Fruit fly (Drosophila melanogaster): Measurements from ENCODE around the gene Nak.

Gene Nak

DNA sequence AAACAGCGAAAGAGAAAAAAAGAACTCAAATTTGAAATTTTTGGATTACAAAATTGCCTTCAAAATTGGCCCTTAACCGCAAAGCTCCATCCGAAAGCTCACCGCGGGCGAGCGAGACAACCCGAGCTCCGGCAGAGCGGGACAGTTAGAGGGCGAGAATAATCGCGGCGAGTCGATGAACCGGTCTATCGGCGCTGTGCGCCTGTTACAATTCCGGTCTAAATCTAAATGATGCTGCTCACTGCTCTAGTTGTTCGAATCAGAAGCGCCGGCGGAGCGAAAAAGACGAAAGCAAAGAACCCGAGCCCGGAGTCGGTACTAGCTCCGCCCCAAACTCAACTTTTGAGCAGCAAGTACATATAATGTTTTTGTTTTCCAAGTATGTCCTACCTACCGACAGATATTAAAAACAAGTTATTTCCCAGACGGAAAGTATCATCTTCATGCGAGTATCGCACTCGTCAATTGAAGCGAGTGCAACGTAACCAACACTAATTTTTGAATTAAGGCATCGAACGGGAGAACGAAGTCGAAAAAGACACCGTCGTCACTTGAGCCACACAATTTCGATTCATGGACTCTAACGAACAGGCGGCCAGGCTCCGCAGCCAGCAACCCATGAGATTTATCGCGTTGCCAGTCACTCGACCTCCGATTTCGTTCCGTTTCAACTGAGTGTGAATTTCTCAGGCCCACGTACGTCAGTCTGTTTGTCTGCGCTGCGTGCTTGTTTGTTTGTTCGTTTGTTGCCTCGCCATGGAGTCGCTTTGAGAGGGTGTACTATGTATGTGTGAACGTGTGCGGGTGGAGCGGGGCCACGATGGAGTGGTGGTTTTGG is 24.1 kb downstream of the Nak start:
- TF ChIP-seq CG12605 (GFP tag; IDR thresholded peaks at IDR 0.05) (no peak), CG13204 (GFP tag; optimal IDR thresholded peaks at IDR 0.05) (peak; percentile 55), EcR (GFP tag; optimal IDR thresholded peaks at IDR 0.05) (peak; percentile 95)

dm6 chr2L:18943797-18944174 is 24.8 kb downstream of the Nak start, which contains the start of gene ssp3:
ssp3 (minus strand) TSS chr2L:18943960.
- no peak for TF ChIP-seq CG12605 (GFP tag; IDR thresholded peaks at IDR 0.05)
- no peak for TF ChIP-seq CG9948 (tag; optimal IDR thresholded peaks at IDR 0.05)
- TF ChIP-seq CG4496 (GFP tag; IDR thresholded peaks at IDR 0.05): no peak

- TF ChIP-seq CG8301 (tag; optimal IDR thresholded peaks at IDR 0.05): no peak
- TF ChIP-seq CG10348 (GFP tag; IDR thresholded peaks at IDR 0.05): no peak
- no peak for TF ChIP-seq Pif1B (GFP tag; optimal IDR thresholded peaks at IDR 0.05)
- no peak for TF ChIP-seq CG34367 (tag; optimal IDR thresholded peaks at IDR 0.05)
- TF ChIP-seq fd96Ca (GFP tag; IDR thresholded peaks at IDR 0.05): no peak
- no peak for TF ChIP-seq CG15710 (tag; optimal IDR thresholded peaks at IDR 0.05)
- TF ChIP-seq EcR (GFP tag; optimal IDR thresholded peaks at IDR 0.05): peak; percentile 2
- no peak for TF ChIP-seq CG17806 (tag; optimal IDR thresholded peaks at IDR 0.05)
- no peak for TF ChIP-seq CG8159 (tag; optimal IDR thresholded peaks at IDR 0.05)
- TF ChIP-seq CG4496 (GFP tag; IDR thresholded peaks at IDR 0.05): no peak
- no peak for TF ChIP-seq D1 (tag; optimal IDR thresholded peaks at IDR 0.05)
- peak; percentile 56 for TF ChIP-seq CG13204 (GFP tag; optimal IDR thresholded peaks at IDR 0.05)
- TF ChIP-seq Pif1A (GFP tag; optimal IDR thresholded peaks at IDR 0.05): no peak
- TF ChIP-seq rn (GFP tag; IDR thresholded peaks at IDR 0.05): no peak
- TF ChIP-seq CG14655 (GFP tag; optimal IDR thresholded peaks at IDR 0.05): no peak
- peak; percentile 29 for TF ChIP-seq gl (tag; optimal IDR thresholded peaks at IDR 0.05)
- TF ChIP-seq CG32121 (GFP tag; IDR thresholded peaks at IDR 0.05): no peak
- no peak for TF ChIP-seq Snoo (tag; optimal IDR thresholded peaks at IDR 0.05)
These were observed 25.2 kb downstream of the Nak start for dm6 chr2L:18943309-18943708.

DNA sequence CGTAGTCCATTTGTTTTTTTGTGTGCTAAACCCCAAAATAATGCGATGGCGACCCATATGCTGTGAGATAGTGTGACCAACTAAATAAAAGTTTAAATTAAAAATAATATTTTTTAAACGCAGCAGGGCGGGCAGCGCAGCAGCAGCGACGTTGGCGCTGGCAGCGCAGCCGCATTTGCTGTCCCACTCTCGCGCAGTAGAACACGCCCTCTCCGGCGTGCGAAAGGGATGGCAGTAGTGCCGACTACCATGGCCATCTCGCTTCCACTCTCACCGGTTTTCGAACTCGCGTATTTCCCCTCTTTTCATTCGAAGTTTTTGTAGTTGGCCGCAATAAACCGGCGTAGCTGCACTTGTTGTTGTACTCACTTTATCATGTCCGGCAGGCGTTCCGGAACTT is 32.5 kb downstream of the Nak start:
- TF ChIP-seq CG32121 (GFP tag; IDR thresholded peaks at IDR 0.05): peak; percentile 58; the same call in 1 of the 2 replicates
- peak; percentile 79 for TF ChIP-seq fd96Ca (GFP tag; IDR thresholded peaks at IDR 0.05)
- TF ChIP-seq CG17806 (tag; optimal IDR thresholded peaks at IDR 0.05): no peak
- TF ChIP-seq D1 (tag; optimal IDR thresholded peaks at IDR 0.05): peak; percentile 50

DNA sequence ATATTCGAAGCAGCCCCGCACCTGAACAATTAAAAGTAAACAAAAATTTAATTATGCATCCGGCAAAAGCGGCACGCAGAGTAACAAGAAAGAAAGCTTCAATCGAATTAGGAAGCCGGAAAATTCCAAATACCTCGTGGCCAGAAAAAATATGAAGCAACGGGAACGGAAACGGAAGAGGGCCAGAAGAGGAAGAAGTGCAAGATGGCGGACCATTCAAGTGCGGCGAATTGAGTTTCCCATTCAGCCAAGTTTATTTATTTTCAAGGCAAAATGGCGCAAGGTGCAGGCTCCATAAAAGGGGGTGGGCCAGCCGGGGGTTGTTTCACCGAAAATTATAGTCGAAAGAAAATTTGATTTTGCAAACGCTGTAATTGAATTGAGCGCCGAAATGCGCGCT is 34.0 kb downstream of the Nak start:
- no peak for TF ChIP-seq CG4496 (GFP tag; IDR thresholded peaks at IDR 0.05)
- no peak for TF ChIP-seq Pif1B (GFP tag; optimal IDR thresholded peaks at IDR 0.05)
- TF ChIP-seq CG8301 (tag; optimal IDR thresholded peaks at IDR 0.05): no peak
- TF ChIP-seq CG14655 (GFP tag; optimal IDR thresholded peaks at IDR 0.05): no peak
- no peak for TF ChIP-seq fd96Ca (GFP tag; IDR thresholded peaks at IDR 0.05)
- TF ChIP-seq Ets98B (GFP tag; IDR thresholded peaks at IDR 0.05): no peak
- no peak for TF ChIP-seq CG10348 (GFP tag; IDR thresholded peaks at IDR 0.05)
- no peak for TF ChIP-seq CG8159 (tag; optimal IDR thresholded peaks at IDR 0.05)
- no peak for TF ChIP-seq D1 (tag; optimal IDR thresholded peaks at IDR 0.05)
- TF ChIP-seq CG9948 (tag; optimal IDR thresholded peaks at IDR 0.05): no peak

dm6 chr2L:18933867-18934266 is 34.7 kb downstream of the Nak start:
- no peak for TF ChIP-seq Snoo (tag; optimal IDR thresholded peaks at IDR 0.05)

- no peak for TF ChIP-seq CG15710 (tag; optimal IDR thresholded peaks at IDR 0.05)
- no peak for TF ChIP-seq CG10348 (GFP tag; IDR thresholded peaks at IDR 0.05)
- no peak for TF ChIP-seq CG12605 (GFP tag; IDR thresholded peaks at IDR 0.05)
- TF ChIP-seq Pif1A (GFP tag; optimal IDR thresholded peaks at IDR 0.05): no peak
- TF ChIP-seq D1 (tag; optimal IDR thresholded peaks at IDR 0.05): no peak
- TF ChIP-seq CG32121 (GFP tag; IDR thresholded peaks at IDR 0.05): no peak
- no peak for TF ChIP-seq CG34367 (tag; optimal IDR thresholded peaks at IDR 0.05)
- TF ChIP-seq EcR (GFP tag; optimal IDR thresholded peaks at IDR 0.05): no peak
- TF ChIP-seq gl (tag; optimal IDR thresholded peaks at IDR 0.05): no peak
- TF ChIP-seq CG8159 (tag; optimal IDR thresholded peaks at IDR 0.05): no peak
- TF ChIP-seq CG13204 (GFP tag; optimal IDR thresholded peaks at IDR 0.05): no peak
- TF ChIP-seq CG4496 (GFP tag; IDR thresholded peaks at IDR 0.05): no peak
These were observed 38.0 kb downstream of the Nak start for dm6 chr2L:18930352-18931122.
